Fruit fly (Drosophila melanogaster) whole organism: ENCODE data around the gene CG13077.

Source experiments
- CG8478 ChIP-seq: fragments of >200 bp; optimal IDR thresholded peaks from 2 replicates; lab custom pipeline; 2018; ENCODE audit warnings: inconsistent platforms
- pan ChIP-seq: fragments of >200 bp; optimal IDR thresholded peaks from 2 replicates; lab custom pipeline; 2017

DNA sequence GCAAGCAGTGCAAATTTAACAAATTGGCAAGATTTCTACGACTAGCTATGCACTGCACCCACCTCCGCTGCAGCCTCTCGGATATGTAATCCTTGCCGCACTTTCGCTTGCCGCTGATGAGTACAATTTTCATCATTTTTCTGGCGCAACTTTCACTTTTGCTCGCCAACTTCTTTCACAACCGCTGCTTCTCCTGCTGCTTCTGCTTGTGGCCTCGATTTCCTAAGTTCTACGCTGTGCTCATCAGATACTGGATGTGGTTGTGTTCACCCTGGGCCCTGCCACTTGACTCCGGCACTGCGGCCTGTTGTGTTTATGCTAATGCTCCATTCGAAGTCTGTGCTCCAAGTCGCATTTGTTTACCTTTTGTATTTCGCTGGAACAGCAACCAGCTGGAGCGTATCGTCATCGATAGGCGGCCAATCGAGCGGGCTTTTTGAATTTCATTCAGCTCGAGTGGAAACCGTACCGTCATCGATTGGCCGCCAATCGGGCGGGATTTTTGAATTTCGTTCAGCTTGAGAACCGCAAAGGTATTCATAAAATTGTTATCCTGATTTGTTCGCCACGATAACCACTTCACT is 14.4 kb downstream of the CG13077 start, which contains the start of gene Pmvk:
- TF ChIP-seq pan (lab: Kevin White, UChicago) (no peak), CG8478 (lab: Kevin White, UChicago) (no peak)
